Fruit fly (Drosophila melanogaster) whole organism, wandering third instar larva: ENCODE results near the gene ds.

ENCODE experiments used
- Abd-B ChIP-seq: fragments of >200 bp; optimal IDR thresholded peaks from 2 replicates; lab custom pipeline; 2017; ENCODE audit warnings: missing biosample characterization, missing genetic modification characterization
- CG9705 ChIP-seq: fragments of 200-800 bp; sonication (Bioruptor generic); optimal IDR thresholded peaks from 2 replicates; lab custom pipeline; 2018; ENCODE audit warnings: missing biosample characterization, mild to moderate bottlenecking, missing genetic modification characterization
- CrebA ChIP-seq: fragments of 200-800 bp; sonication (Bioruptor generic); optimal IDR thresholded peaks from 2 replicates; lab custom pipeline; 2016; ENCODE audit warnings: missing biosample characterization, mild to moderate bottlenecking, missing genetic modification characterization, borderline replicate concordance
- GATAd ChIP-seq: sonication (Bioruptor generic); optimal IDR thresholded peaks from 2 replicates; lab custom pipeline; 2016; ENCODE audit warnings: missing biosample characterization, missing genetic modification characterization
- HLH106 ChIP-seq: fragments of 200-800 bp; optimal IDR thresholded peaks from 3 replicates; lab custom pipeline; 2019; ENCODE audit warnings: missing biosample characterization, mild to moderate bottlenecking, missing genetic modification characterization, moderate library complexity
- Hnf4 ChIP-seq: fragments of 200-800 bp; sonication (Bioruptor generic); optimal IDR thresholded peaks from 2 replicates; lab custom pipeline; 2016; ENCODE audit warnings: missing biosample characterization, mild to moderate bottlenecking, missing genetic modification characterization
- Hr78 ChIP-seq: fragments of >200 bp; optimal IDR thresholded peaks from 2 replicates; lab custom pipeline; 2017; ENCODE audit warnings: missing biosample characterization, missing genetic modification characterization
- Mio ChIP-seq: sonication (Bioruptor generic); optimal IDR thresholded peaks from 2 replicates; lab custom pipeline; 2016; ENCODE audit warnings: missing biosample characterization, missing genetic modification characterization
- Myc ChIP-seq: fragments of >200 bp; optimal IDR thresholded peaks from 2 replicates; lab custom pipeline; 2017
- N ChIP-seq: fragments of >200 bp; optimal IDR thresholded peaks from 2 replicates; lab custom pipeline; 2018; ENCODE audit warnings: missing biosample characterization, missing external identifiers, missing genetic modification characterization
- OdsH ChIP-seq: fragments of 200-800 bp; sonication (Bioruptor generic); optimal IDR thresholded peaks from 2 replicates; lab custom pipeline; 2016; ENCODE audit warnings: missing biosample characterization, mild to moderate bottlenecking, missing genetic modification characterization
- Rel ChIP-seq, 2 experiments: fragments of 200-800 bp; sonication (Bioruptor generic) in 1 of 2; optimal IDR thresholded peaks; 2 replicates in 1 of 2; 3 replicates in 1 of 2; lab custom pipeline; 2016 to 2019; ENCODE audit warnings: mild to moderate bottlenecking in 2 of 2, missing biosample characterization in 2 of 2, missing genetic modification characterization in 2 of 2, moderate library complexity in 1 of 2
- Sp1 ChIP-seq: fragments of 200-800 bp; sonication (Bioruptor generic); optimal IDR thresholded peaks from 3 replicates; lab custom pipeline; 2019; ENCODE audit warnings: missing biosample characterization, mild to moderate bottlenecking, missing genetic modification characterization, moderate library complexity
- Vsx2 ChIP-seq: fragments of 200-300, 225-300 bp; sonication (Bioruptor generic); optimal IDR thresholded peaks from 2 replicates; lab custom pipeline; 2018; ENCODE audit warnings: missing biosample characterization, missing genetic modification characterization; ENCODE audit not compliant: partially characterized antibody
- brk ChIP-seq: fragments of 200-800 bp; sonication (Bioruptor generic); optimal IDR thresholded peaks from 2 replicates; lab custom pipeline; 2016; ENCODE audit warnings: missing biosample characterization, mild to moderate bottlenecking, missing genetic modification characterization
- dl ChIP-seq, 2 experiments: fragments of 175-275, 200-275 bp in 1 of 2; fragments of 200-275 bp in 1 of 2; sonication (Bioruptor generic); optimal IDR thresholded peaks; lab custom pipeline; 2018; ENCODE audit warnings: mild to moderate bottlenecking in 2 of 2, missing biosample characterization in 2 of 2, missing genetic modification characterization in 2 of 2, moderate library complexity in 2 of 2; ENCODE audit not compliant: partially characterized antibody in 2 of 2, insufficient read depth in 1 of 2
- dmrt93B ChIP-seq: fragments of 200-800 bp; sonication (Bioruptor generic); optimal IDR thresholded peaks from 2 replicates; lab custom pipeline; 2018; ENCODE audit warnings: missing biosample characterization, mild to moderate bottlenecking, missing genetic modification characterization
- dsf ChIP-seq: sonication (Bioruptor generic); optimal IDR thresholded peaks from 2 replicates; lab custom pipeline; 2016; ENCODE audit warnings: missing biosample characterization, missing genetic modification characterization, borderline replicate concordance
- ey ChIP-seq: fragments of 200-800 bp; sonication (Bioruptor generic); optimal IDR thresholded peaks from 2 replicates; lab custom pipeline; 2016; ENCODE audit warnings: missing biosample characterization, missing genetic modification characterization
- foxo ChIP-seq, 2 experiments: fragments of 200-800 bp; sonication (Bioruptor generic); optimal IDR thresholded peaks; 2 replicates in 1 of 2; 3 replicates in 1 of 2; lab custom pipeline; 2016 to 2017; ENCODE audit warnings: missing biosample characterization in 2 of 2, missing genetic modification characterization in 2 of 2
- fru ChIP-seq: fragments of 200-800 bp; sonication (Bioruptor generic); optimal IDR thresholded peaks from 3 replicates; lab custom pipeline; 2016; ENCODE audit warnings: missing biosample characterization, mild to moderate bottlenecking, missing genetic modification characterization
- h ChIP-seq: fragments of 200-800 bp; sonication (Bioruptor generic); optimal IDR thresholded peaks from 3 replicates; lab custom pipeline; 2016; ENCODE audit warnings: missing biosample characterization, mild to moderate bottlenecking, missing genetic modification characterization
- lola ChIP-seq: fragments of >200 bp; optimal IDR thresholded peaks from 2 replicates; lab custom pipeline; 2017; ENCODE audit warnings: missing biosample characterization, missing genetic modification characterization
- pan ChIP-seq: fragments of >200 bp; optimal IDR thresholded peaks from 2 replicates; lab custom pipeline; 2017
- psq ChIP-seq: fragments of 200-800 bp; sonication (Bioruptor generic); optimal IDR thresholded peaks from 3 replicates; lab custom pipeline; 2017; ENCODE audit warnings: missing biosample characterization, mild to moderate bottlenecking, missing genetic modification characterization, moderate library complexity
- rgr ChIP-seq: fragments of 200-800 bp; sonication (Bioruptor generic); optimal IDR thresholded peaks from 3 replicates; lab custom pipeline; 2016; ENCODE audit warnings: missing biosample characterization, mild to moderate bottlenecking, missing genetic modification characterization
- sage ChIP-seq: fragments of 200-800 bp; sonication (Bioruptor generic); optimal IDR thresholded peaks from 2 replicates; lab custom pipeline; 2016; ENCODE audit warnings: missing biosample characterization, mild to moderate bottlenecking, missing genetic modification characterization
- sv ChIP-seq: fragments of 200-800 bp; sonication (Bioruptor generic); optimal IDR thresholded peaks from 3 replicates; lab custom pipeline; 2016; ENCODE audit warnings: missing biosample characterization, missing genetic modification characterization
- tai ChIP-seq: sonication (Bioruptor generic); optimal IDR thresholded peaks from 2 replicates; lab custom pipeline; 2016; ENCODE audit warnings: missing biosample characterization, missing genetic modification characterization
- woc ChIP-seq: sonication (Bioruptor generic); optimal IDR thresholded peaks from 2 replicates; lab custom pipeline; 2016; ENCODE audit warnings: missing biosample characterization, mild to moderate bottlenecking, missing genetic modification characterization

The ds gene

dm6 chr2L:728062-728461, 13.3 kb upstream of the ds start, which contains the start of gene Hsp60B:
Hsp60B (plus strand) TSS chr2L:728362.
- TF ChIP-seq dmrt93B (GFP tag; lab: Kevin White, UChicago) (no peak), Rel (GFP tag; optimal IDR thresholded peaks at IDR 0.05; lab: Kevin White, UChicago) (no peak), Rel (tag; optimal IDR thresholded peaks at IDR 0.05; lab: Kevin White, UChicago) (no peak), Hr78 (GFP tag; lab: Kevin White, UChicago) (no peak), foxo (GFP tag; optimal IDR thresholded peaks at IDR 0.05; lab: Kevin White, UChicago) (no peak), Abd-B (GFP tag; lab: Kevin White, UChicago) (no peak), N (GFP tag; lab: Kevin White, UChicago) (no peak), rgr (GFP tag; lab: Kevin White, UChicago) (no peak), CrebA (no peak), dsf (GFP tag; lab: Kevin White, UChicago) (no peak), brk (GFP tag; lab: Kevin White, UChicago) (no peak), Hnf4 (no peak), GATAd (GFP tag; lab: Kevin White, UChicago) (no peak), psq (no peak), Myc (lab: Kevin White, UChicago) (no peak), h (no peak), Mio (GFP tag; lab: Kevin White, UChicago) (no peak), HLH106 (tag; lab: Kevin White, UChicago) (no peak)

dm6 chr2L:724746-725145, 10.0 kb upstream of the ds start:
- TF ChIP-seq Hnf4 = no peak
- no peak for TF ChIP-seq Mio (GFP tag; lab: Kevin White, UChicago)
- no peak for TF ChIP-seq tai (GFP tag; lab: Kevin White, UChicago)
- TF ChIP-seq OdsH = no peak
- peak; percentile 11 for TF ChIP-seq woc (GFP tag; lab: Kevin White, UChicago)
- TF ChIP-seq fru (GFP tag; lab: Kevin White, UChicago) = peak; percentile 17
- TF ChIP-seq sv (GFP tag; lab: Kevin White, UChicago) = no peak

dm6 chr2L:723799-724531, 9.2 kb upstream of the ds start:
- no peak for TF ChIP-seq tai (GFP tag; lab: Kevin White, UChicago)
- no peak for TF ChIP-seq Rel (GFP tag; optimal IDR thresholded peaks at IDR 0.05; lab: Kevin White, UChicago)
- TF ChIP-seq Rel (tag; optimal IDR thresholded peaks at IDR 0.05; lab: Kevin White, UChicago) = no peak
- TF ChIP-seq psq = no peak
- TF ChIP-seq N (GFP tag; lab: Kevin White, UChicago) = no peak
- peak; percentile 10 for TF ChIP-seq h
- no peak for TF ChIP-seq Abd-B (GFP tag; lab: Kevin White, UChicago)
- TF ChIP-seq fru (GFP tag; lab: Kevin White, UChicago) = peak; percentile 12

dm6 chr2L:722912-723311, 8.1 kb upstream of the ds start:
- TF ChIP-seq lola (GFP tag; lab: Kevin White, UChicago) = no peak
- no peak for TF ChIP-seq CG9705 (GFP tag; lab: Kevin White, UChicago)
- TF ChIP-seq OdsH = no peak
- no peak for TF ChIP-seq Mio (GFP tag; lab: Kevin White, UChicago)
- TF ChIP-seq dl (GFP tag; optimal IDR thresholded peaks at IDR 0.05; lab: Kevin White, UChicago; ENCODE audit: insufficient read depth in 1 of 2, partially characterized antibody in 2 of 2) = no peak
- no peak for TF ChIP-seq Vsx2 (GFP tag; lab: Kevin White, UChicago)
- no peak for TF ChIP-seq pan
- TF ChIP-seq ey (GFP tag; lab: Kevin White, UChicago) = no peak
- TF ChIP-seq Rel (GFP tag; optimal IDR thresholded peaks at IDR 0.05; lab: Kevin White, UChicago) = no peak
- no peak for TF ChIP-seq Rel (tag; optimal IDR thresholded peaks at IDR 0.05; lab: Kevin White, UChicago)
- TF ChIP-seq, all 38 proteins: peak for 0

- TF ChIP-seq Sp1 (no peak), Mio (GFP tag; lab: Kevin White, UChicago) (no peak), rgr (GFP tag; lab: Kevin White, UChicago) (no peak), tai (GFP tag; lab: Kevin White, UChicago) (no peak), sage (GFP tag; lab: Kevin White, UChicago) (no peak), Rel (GFP tag; optimal IDR thresholded peaks at IDR 0.05; lab: Kevin White, UChicago) (no peak), Rel (tag; optimal IDR thresholded peaks at IDR 0.05; lab: Kevin White, UChicago) (no peak)
- TF ChIP-seq, all 38 proteins: peak for 0
Measured at dm6 chr2L:721757-722156, 7.0 kb upstream of the ds start.
